Fruit fly (Drosophila melanogaster) whole organism, embryonic: ENCODE data around the gene CG14803.

Experiments used
- ATbp ChIP-seq: fragments of 200-800 bp; sonication (Bioruptor generic); optimal IDR thresholded peaks from 2 replicates; lab custom pipeline; 2017; ENCODE audit warnings: missing biosample characterization, mild to moderate bottlenecking, missing genetic modification characterization, missing genetic modification reagents
- Adf1 ChIP-seq: fragments of 200-800 bp; sonication (Bioruptor generic); IDR thresholded peaks from 2 replicates; pipeline ENCODE4 v1.3.6; 2022; ENCODE audit warnings: missing biosample characterization, missing genetic modification characterization
- Bgb ChIP-seq: fragments of 200-800 bp; sonication (Bioruptor generic); IDR thresholded peaks from 2 replicates; pipeline ENCODE4 v1.3.6; 2022; ENCODE audit warnings: missing biosample characterization, missing genetic modification characterization; ENCODE audit not compliant: partially characterized antibody
- CG12659 ChIP-seq: fragments of 200-800 bp; sonication (Bioruptor generic); optimal IDR thresholded peaks from 3 replicates; lab custom pipeline; 2017; ENCODE audit warnings: mild to moderate bottlenecking, missing biosample characterization, missing genetic modification reagents, missing genetic modification characterization
- CG14667 ChIP-seq: fragments of 200-800 bp; sonication (Bioruptor generic); IDR thresholded peaks from 2 replicates; pipeline ENCODE4 v1.3.6; 2022; ENCODE audit warnings: missing biosample characterization, missing genetic modification characterization
- CG14860 ChIP-seq: fragments of 200-800 bp; sonication (Bioruptor generic); IDR thresholded peaks from 3 replicates; pipeline ENCODE4 v1.3.6; 2022; ENCODE audit warnings: missing biosample characterization, missing genetic modification characterization; ENCODE audit not compliant: partially characterized antibody
- CG15011 ChIP-seq: fragments of 200-800 bp; sonication (Bioruptor generic); optimal IDR thresholded peaks from 3 replicates; lab custom pipeline; 2018; ENCODE audit warnings: missing biosample characterization, mild to moderate bottlenecking, missing genetic modification characterization
- CG17385 ChIP-seq: fragments of 200-800 bp; sonication (Bioruptor generic); optimal IDR thresholded peaks from 3 replicates; lab custom pipeline; 2018; ENCODE audit warnings: missing biosample characterization, mild to moderate bottlenecking, missing genetic modification characterization
- CG17829 ChIP-seq: fragments of 200-800 bp; optimal IDR thresholded peaks from 2 replicates; lab custom pipeline; 2019; ENCODE audit warnings: missing biosample characterization, mild to moderate bottlenecking, missing genetic modification characterization, moderate library complexity
- CG18764 ChIP-seq: fragments of 200-800 bp; sonication (Bioruptor generic); optimal IDR thresholded peaks from 3 replicates; lab custom pipeline; 2016; ENCODE audit warnings: missing biosample characterization, missing genetic modification characterization
- CG2199 ChIP-seq: fragments of 200-800 bp; sonication (Bioruptor generic); IDR thresholded peaks from 3 replicates; pipeline ENCODE4 v1.3.6; 2022; ENCODE audit warnings: missing biosample characterization, missing genetic modification characterization
- CG31388 ChIP-seq: fragments of 200-800 bp; sonication (Bioruptor generic); optimal IDR thresholded peaks from 2 replicates; lab custom pipeline; 2016; ENCODE audit warnings: missing biosample characterization, missing genetic modification characterization
- CG3281 ChIP-seq: fragments of 200-800 bp; sonication (Bioruptor generic); optimal IDR thresholded peaks from 3 replicates; lab custom pipeline; 2017; ENCODE audit warnings: missing biosample characterization, mild to moderate bottlenecking, missing genetic modification characterization
- CG7556 ChIP-seq: fragments of 200-800 bp; sonication (Bioruptor generic); optimal IDR thresholded peaks from 2 replicates; lab custom pipeline; 2017; ENCODE audit warnings: missing biosample characterization, mild to moderate bottlenecking, missing genetic modification characterization
- CG8281 ChIP-seq: fragments of 200-800 bp; sonication (Bioruptor generic); optimal IDR thresholded peaks from 2 replicates; lab custom pipeline; 2018; ENCODE audit warnings: missing biosample characterization, mild to moderate bottlenecking, missing genetic modification characterization, moderate library complexity
- CG8765 ChIP-seq: fragments of 200-800 bp; sonication (Bioruptor generic); IDR thresholded peaks from 2 replicates; pipeline ENCODE4 v1.3.6; 2022; ENCODE audit warnings: missing biosample characterization, missing genetic modification characterization
- CkIIα-i1 ChIP-seq: fragments of 200-800 bp; sonication (Bioruptor generic); IDR thresholded peaks from 2 replicates; pipeline ENCODE4 v1.3.6; 2022; ENCODE audit warnings: missing biosample characterization, missing genetic modification characterization
- D19A ChIP-seq: fragments of 200-800 bp; optimal IDR thresholded peaks from 3 replicates; lab custom pipeline; 2019; ENCODE audit warnings: missing biosample characterization, mild to moderate bottlenecking, missing genetic modification characterization, moderate library complexity
- Dek ChIP-seq: fragments of 200-800 bp; sonication (Bioruptor generic); optimal IDR thresholded peaks from 3 replicates; lab custom pipeline; 2019; ENCODE audit warnings: missing biosample characterization, mild to moderate bottlenecking, missing genetic modification characterization, moderate library complexity
- Dip2 ChIP-seq: fragments of 200-800 bp; sonication (Bioruptor generic); IDR thresholded peaks from 2 replicates; pipeline ENCODE4 v1.3.6; 2022; ENCODE audit warnings: missing biosample characterization, missing genetic modification characterization
- Doc3 ChIP-seq: fragments of 200-800 bp; sonication (Bioruptor generic); IDR thresholded peaks from 3 replicates; pipeline ENCODE4 v1.3.6; 2022; ENCODE audit warnings: missing biosample characterization, missing genetic modification characterization; ENCODE audit not compliant: partially characterized antibody
- Eip74EF ChIP-seq, 2 experiments: fragments of 200-800 bp in 1 of 2; fragments of >200 bp in 1 of 2; sonication (Bioruptor generic) in 1 of 2; optimal IDR thresholded peaks; 2 replicates each; lab custom pipeline; 2017 to 2019; ENCODE audit warnings: missing biosample characterization in 2 of 2, missing genetic modification characterization in 2 of 2, mild to moderate bottlenecking in 1 of 2, moderate library complexity in 1 of 2
- Gsc ChIP-seq: fragments of 200-800 bp; sonication (Bioruptor generic); IDR thresholded peaks from 2 replicates; pipeline ENCODE4 v1.3.6; 2022; ENCODE audit warnings: missing biosample characterization, missing genetic modification characterization
- HLH3B ChIP-seq: fragments of 200-800 bp; sonication (Bioruptor generic); IDR thresholded peaks from 2 replicates; pipeline ENCODE4 v1.3.6; 2022; ENCODE audit warnings: missing biosample characterization, missing genetic modification characterization
- MESR4 ChIP-seq: fragments of 200-800 bp; sonication (Bioruptor generic); optimal IDR thresholded peaks from 2 replicates; lab custom pipeline; 2018; ENCODE audit warnings: missing biosample characterization, mild to moderate bottlenecking, missing genetic modification characterization, moderate library complexity
- MTF-1 ChIP-seq: fragments of 200-800 bp; sonication (Bioruptor generic); optimal IDR thresholded peaks from 2 replicates; lab custom pipeline; 2018; ENCODE audit warnings: missing biosample characterization, mild to moderate bottlenecking, missing genetic modification characterization, borderline replicate concordance
- Max ChIP-seq: fragments of 200-800 bp; sonication (Bioruptor generic); optimal IDR thresholded peaks from 2 replicates; lab custom pipeline; 2016; ENCODE audit warnings: missing biosample characterization, mild to moderate bottlenecking, missing genetic modification characterization
- NFAT ChIP-seq: fragments of 200-800 bp; sonication (Bioruptor generic); IDR thresholded peaks from 2 replicates; pipeline ENCODE4 v1.3.6; 2022; ENCODE audit warnings: missing biosample characterization, missing genetic modification characterization
- Nf-YC ChIP-seq: fragments of 200-800 bp; optimal IDR thresholded peaks from 3 replicates; lab custom pipeline; 2019; ENCODE audit warnings: missing biosample characterization, mild to moderate bottlenecking, missing genetic modification characterization, moderate library complexity
- Ptx1 ChIP-seq: fragments of 200-800 bp; sonication (Bioruptor generic); IDR thresholded peaks from 2 replicates; pipeline ENCODE4 v1.3.6; 2022; ENCODE audit warnings: missing biosample characterization, missing genetic modification characterization
- amos ChIP-seq: fragments of 200-800 bp; sonication (Bioruptor generic); IDR thresholded peaks from 2 replicates; pipeline ENCODE4 v1.3.6; 2022; ENCODE audit warnings: missing biosample characterization, missing genetic modification characterization; ENCODE audit not compliant: partially characterized antibody
- ase ChIP-seq: fragments of 200-800 bp; sonication (Bioruptor generic); IDR thresholded peaks from 3 replicates; pipeline ENCODE4 v1.3.6; 2022; ENCODE audit warnings: missing biosample characterization, missing genetic modification characterization
- caup ChIP-seq: fragments of 200-800 bp; sonication (Bioruptor generic); optimal IDR thresholded peaks from 3 replicates; lab custom pipeline; 2017; ENCODE audit warnings: missing biosample characterization, mild to moderate bottlenecking, missing genetic modification characterization, moderate library complexity; ENCODE audit not compliant: severe bottlenecking
- chif ChIP-seq, 2 experiments: fragments of 200-800 bp; sonication (Bioruptor generic); optimal IDR thresholded peaks; 3 replicates each; lab custom pipeline; 2016; ENCODE audit warnings: missing biosample characterization in 2 of 2, missing genetic modification characterization in 2 of 2
- crp ChIP-seq, 2 experiments: fragments of 200-800 bp; sonication (Bioruptor generic); optimal IDR thresholded peaks; 2 replicates in 1 of 2; 3 replicates in 1 of 2; lab custom pipeline; 2017; ENCODE audit warnings: missing biosample characterization in 2 of 2, missing genetic modification characterization in 2 of 2, mild to moderate bottlenecking in 1 of 2, moderate library complexity in 1 of 2
- dan ChIP-seq: fragments of 200-800 bp; sonication (Bioruptor generic); IDR thresholded peaks from 2 replicates; pipeline ENCODE4 v1.3.6; 2022; ENCODE audit warnings: missing biosample characterization, missing genetic modification characterization
- ems ChIP-seq: fragments of 200-800 bp; sonication (Bioruptor generic); optimal IDR thresholded peaks from 3 replicates; lab custom pipeline; 2016; ENCODE audit warnings: missing biosample characterization, missing genetic modification characterization
- ewg ChIP-seq: fragments of 200-800 bp; sonication (Bioruptor generic); optimal IDR thresholded peaks from 3 replicates; lab custom pipeline; 2017; ENCODE audit warnings: mild to moderate bottlenecking, missing biosample characterization, missing genetic modification reagents, missing genetic modification characterization
- exex ChIP-seq: fragments of 200-800 bp; sonication (Bioruptor generic); optimal IDR thresholded peaks from 4 replicates; lab custom pipeline; 2018; ENCODE audit warnings: missing biosample characterization, mild to moderate bottlenecking, missing genetic modification characterization, moderate library complexity
- fd3F ChIP-seq: fragments of 200-800 bp; sonication (Bioruptor generic); optimal IDR thresholded peaks from 2 replicates; lab custom pipeline; 2018; ENCODE audit warnings: missing biosample characterization, mild to moderate bottlenecking, missing genetic modification characterization, moderate library complexity
- ftz-f1 ChIP-seq: fragments of 200-800 bp; sonication (Bioruptor generic); optimal IDR thresholded peaks from 2 replicates; lab custom pipeline; 2016; ENCODE audit warnings: missing biosample characterization, missing genetic modification characterization
- hbn ChIP-seq: fragments of 200-800 bp; sonication (Bioruptor generic); IDR thresholded peaks from 2 replicates; pipeline ENCODE4 v1.3.6; 2022; ENCODE audit warnings: missing biosample characterization, missing genetic modification characterization; ENCODE audit not compliant: partially characterized antibody
- lola ChIP-seq, 3 experiments: fragments of >200 bp in 2 of 3; fragments of 200-800 bp in 1 of 3; sonication (Bioruptor generic) in 1 of 3; optimal IDR thresholded peaks; 2 replicates each; lab custom pipeline; 2017 to 2019; ENCODE audit warnings: missing biosample characterization in 3 of 3, missing genetic modification characterization in 3 of 3, mild to moderate bottlenecking in 1 of 3, moderate library complexity in 1 of 3
- pho ChIP-seq: fragments of 200-800 bp; sonication (Bioruptor generic); optimal IDR thresholded peaks from 2 replicates; lab custom pipeline; 2016; ENCODE audit warnings: missing biosample characterization, missing genetic modification characterization
- sima ChIP-seq: fragments of 200-800 bp; sonication (Bioruptor generic); optimal IDR thresholded peaks from 2 replicates; lab custom pipeline; 2016; ENCODE audit warnings: missing biosample characterization, missing genetic modification characterization
- slou ChIP-seq: fragments of 200-800 bp; sonication (Bioruptor generic); optimal IDR thresholded peaks from 3 replicates; lab custom pipeline; 2016; ENCODE audit warnings: missing biosample characterization, missing genetic modification characterization
- tap ChIP-seq: fragments of 200-800 bp; optimal IDR thresholded peaks from 3 replicates; lab custom pipeline; 2019; ENCODE audit warnings: missing biosample characterization, mild to moderate bottlenecking, missing genetic modification characterization, moderate library complexity
- zf30C ChIP-seq: fragments of 200-800 bp; sonication (Bioruptor generic); optimal IDR thresholded peaks from 3 replicates; lab custom pipeline; 2018; ENCODE audit warnings: missing biosample characterization, mild to moderate bottlenecking, missing genetic modification characterization

The CG14803 gene

DNA sequence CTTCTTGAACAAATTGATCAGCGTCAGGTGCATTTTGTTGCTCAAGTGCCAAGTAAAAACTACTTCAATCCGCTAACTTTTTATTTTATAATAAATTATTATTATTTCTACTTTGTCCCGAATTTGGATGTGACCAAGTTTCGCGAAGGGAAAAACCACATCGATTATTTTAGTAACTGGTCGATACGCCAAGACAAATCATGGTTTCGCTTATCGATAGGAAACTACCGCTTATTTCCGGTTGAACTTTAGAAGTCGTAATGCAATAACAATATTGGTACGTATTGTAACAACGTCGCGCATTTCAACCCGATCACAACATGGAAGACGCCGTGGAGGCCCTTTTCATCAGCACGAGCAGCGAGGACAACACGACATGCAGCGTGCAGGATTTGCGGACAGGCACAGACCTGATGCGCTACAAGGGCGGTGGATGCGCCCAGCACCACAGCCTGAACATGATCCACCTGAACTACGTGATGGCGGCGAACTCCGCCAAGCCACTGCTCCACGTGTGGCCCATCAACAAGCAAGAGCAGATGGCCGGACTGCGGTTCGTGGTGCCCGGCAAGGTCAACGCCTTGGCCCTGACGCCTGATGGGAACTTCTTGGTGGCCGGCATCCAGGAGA lies 8.6 kb downstream of the CG14803 start, which contains the start of the genes CG14817 and CG14805 (continued):
- TF ChIP-seq pho: no peak
- no peak for TF ChIP-seq CG2199
- TF ChIP-seq CG12659: peak; percentile 89
- TF ChIP-seq caup (GFP tag; lab: Kevin White, UChicago): peak; percentile 93
- no peak for TF ChIP-seq CG8765
- TF ChIP-seq Doc3: 0 out of 3 replicates have a peak, but pooled peaks have one; percentile 36
- peak; percentile 45 for TF ChIP-seq CG7556 (GFP tag; lab: Kevin White, UChicago)
- peak in 1 of 3 experiments; percentile 20 for TF ChIP-seq lola (GFP tag; optimal IDR thresholded peaks at IDR 0.05; lab: Kevin White, UChicago)
- no peak for TF ChIP-seq CG18764
- peak; percentile 92 for TF ChIP-seq MTF-1
- peak; percentile 66 for TF ChIP-seq amos
- no peak for TF ChIP-seq sima (GFP tag; lab: Kevin White, UChicago)
- TF ChIP-seq CG15011 (GFP tag; lab: Kevin White, UChicago): no peak
- peak in 1 of 2 experiments; percentile 22 for TF ChIP-seq crp (GFP tag; optimal IDR thresholded peaks at IDR 0.05; lab: Kevin White, UChicago)
- peak; percentile 66 for TF ChIP-seq CG17829 (tag; lab: Kevin White, UChicago)
- TF ChIP-seq CkIIα-i1 (GFP tag; lab: Robert Waterston, UW): 0 out of 2 replicates have a peak, but pooled peaks have one; percentile 2
- no peak for TF ChIP-seq Ptx1 (GFP tag; lab: Robert Waterston, UW)
- no peak for TF ChIP-seq exex (tag; lab: Kevin White, UChicago)
- no peak for TF ChIP-seq CG31388 (GFP tag; lab: Kevin White, UChicago)
- TF ChIP-seq Dip2: no peak
- TF ChIP-seq Adf1: no peak; the same call in 1 of the 2 replicates
- peak; percentile 62 for TF ChIP-seq hbn
- peak; percentile 20 for TF ChIP-seq ewg (GFP tag; lab: Kevin White, UChicago)
- no peak for TF ChIP-seq CG14860 (GFP tag; lab: Robert Waterston, UW)
- peak; percentile 53 for TF ChIP-seq fd3F (GFP tag; lab: Kevin White, UChicago)
- TF ChIP-seq NFAT: peak; percentile 68; the same call in 1 of the 2 replicates
- TF ChIP-seq tap (tag; lab: Kevin White, UChicago): peak; percentile 69
- peak; percentile 43 for TF ChIP-seq Dek (tag; lab: Kevin White, UChicago)
- 0 out of 2 replicates have a peak, but pooled peaks have one; percentile 33 for TF ChIP-seq HLH3B (GFP tag; lab: Robert Waterston, UW)
- no peak for TF ChIP-seq ase (GFP tag; lab: Robert Waterston, UW)
- TF ChIP-seq D19A: peak; percentile 21
- no peak for TF ChIP-seq zf30C (GFP tag; lab: Kevin White, UChicago)
- TF ChIP-seq Bgb (GFP tag; lab: Robert Waterston, UW): peak; percentile 60; the same call in 1 of the 2 replicates
- TF ChIP-seq Nf-YC (tag; lab: Kevin White, UChicago): peak; percentile 67
- TF ChIP-seq chif (GFP tag; optimal IDR thresholded peaks at IDR 0.05; lab: Kevin White, UChicago): peak in 1 of 2 experiments; percentile 5
- no peak for TF ChIP-seq CG8281 (tag; lab: Kevin White, UChicago)
- TF ChIP-seq slou (GFP tag; lab: Kevin White, UChicago): no peak
- peak; percentile 87 for TF ChIP-seq MESR4 (GFP tag; lab: Kevin White, UChicago)
- peak; percentile 15 for TF ChIP-seq ems (GFP tag; lab: Kevin White, UChicago)
- peak; percentile 89 for TF ChIP-seq CG3281
- TF ChIP-seq Max (GFP tag; lab: Kevin White, UChicago): peak; percentile 37
- peak; percentile 76 for TF ChIP-seq CG17385
- no peak for TF ChIP-seq dan (GFP tag; lab: Robert Waterston, UW)
- TF ChIP-seq CG14667: no peak
- peak; percentile 31 for TF ChIP-seq ftz-f1
- no peak for TF ChIP-seq ATbp (GFP tag; lab: Kevin White, UChicago)
- TF ChIP-seq Gsc (GFP tag; lab: Robert Waterston, UW): no peak
- peak in 1 of 2 experiments; percentile 55 for TF ChIP-seq Eip74EF (GFP tag; optimal IDR thresholded peaks at IDR 0.05; lab: Kevin White, UChicago)
